Fruit fly (Drosophila melanogaster): ENCODE measurements around the gene Ero1L.
A peak's percentile ranks its signal among the peaks of the same experiment; 100 is the strongest.

The Ero1L gene

dm6 chr3L:4169957-4170651, at the start of gene Ero1L:
TSS of gene Ero1L (plus strand) at chr3L:4170404.
- TF ChIP-seq CG8478 (optimal IDR thresholded peaks at IDR 0.05) (no peak), CTCF (optimal IDR thresholded peaks at IDR 0.05) (peak in 1 of 2 experiments; percentile 15)

- TF ChIP-seq CG8478 (optimal IDR thresholded peaks at IDR 0.05) = no peak
- no peak for TF ChIP-seq CTCF (optimal IDR thresholded peaks at IDR 0.05)
These were observed 48.6 kb upstream of the Ero1L start for dm6 chr3L:4121589-4121988.

- TF ChIP-seq CG8478 (optimal IDR thresholded peaks at IDR 0.05) = no peak
- TF ChIP-seq CTCF (optimal IDR thresholded peaks at IDR 0.05) = no peak
These were observed 47.9 kb upstream of the Ero1L start, which contains the start of gene Chd64 for dm6 chr3L:4122185-4122767. TSS of gene Chd64 (minus strand) at chr3L:4122388.

dm6 chr3L:4125709-4126108, 44.5 kb upstream of the Ero1L start:
- TF ChIP-seq CG8478 (optimal IDR thresholded peaks at IDR 0.05) = no peak
- no peak for TF ChIP-seq CTCF (optimal IDR thresholded peaks at IDR 0.05)

- TF ChIP-seq CTCF (optimal IDR thresholded peaks at IDR 0.05) (no peak), CG8478 (optimal IDR thresholded peaks at IDR 0.05) (no peak)
These were observed 41.6 kb upstream of the Ero1L start for dm6 chr3L:4128579-4128978.

- no peak for TF ChIP-seq CTCF (optimal IDR thresholded peaks at IDR 0.05)
- no peak for TF ChIP-seq CG8478 (optimal IDR thresholded peaks at IDR 0.05)
These were observed 39.5 kb upstream of the Ero1L start for dm6 chr3L:4130743-4131142.

- TF ChIP-seq CG8478 (optimal IDR thresholded peaks at IDR 0.05) (no peak), CTCF (optimal IDR thresholded peaks at IDR 0.05) (no peak)
These were observed 37.6 kb upstream of the Ero1L start for dm6 chr3L:4132585-4132984.

- no peak for TF ChIP-seq CG8478 (optimal IDR thresholded peaks at IDR 0.05)
- peak in 1 of 2 experiments; percentile 18 for TF ChIP-seq CTCF (optimal IDR thresholded peaks at IDR 0.05)
These were observed 36.2 kb upstream of the Ero1L start, which contains the start of gene ens for dm6 chr3L:4133724-4134678. TSS of gene ens (minus strand) at chr3L:4134550.

- TF ChIP-seq CTCF (optimal IDR thresholded peaks at IDR 0.05) (peak in 1 of 2 experiments; percentile 1), CG8478 (optimal IDR thresholded peaks at IDR 0.05) (no peak)
These were observed 34.3 kb upstream of the Ero1L start, which contains the start of gene RfC4 for dm6 chr3L:4135857-4136256. TSS of gene RfC4 (minus strand) at chr3L:4136038.

- TF ChIP-seq CG8478 (optimal IDR thresholded peaks at IDR 0.05) (no peak), CTCF (optimal IDR thresholded peaks at IDR 0.05) (peak in 1 of 2 experiments; percentile 43)
These were observed 31.2 kb upstream of the Ero1L start, which contains the start of the genes Rop and Ras64B for dm6 chr3L:4138804-4139521. TSS of gene Rop (minus strand) at chr3L:4138996. TSS of gene Ras64B (plus strand) at chr3L:4139076.

dm6 chr3L:4141167-4141566, 29.0 kb upstream of the Ero1L start, which contains the start of gene Akh:
TSS of gene Akh (plus strand) at chr3L:4141467.
- no peak for TF ChIP-seq CTCF (optimal IDR thresholded peaks at IDR 0.05)
- no peak for TF ChIP-seq CG8478 (optimal IDR thresholded peaks at IDR 0.05)

- no peak for TF ChIP-seq CG8478 (optimal IDR thresholded peaks at IDR 0.05)
- TF ChIP-seq CTCF (optimal IDR thresholded peaks at IDR 0.05) = no peak
These were observed 28.1 kb upstream of the Ero1L start, which contains the start of gene CG32260 for dm6 chr3L:4142064-4142463. TSS of gene CG32260 (plus strand) at chr3L:4142364.

- TF ChIP-seq CG8478 (optimal IDR thresholded peaks at IDR 0.05) (no peak), CTCF (optimal IDR thresholded peaks at IDR 0.05) (no peak)
These were observed 25.0 kb upstream of the Ero1L start for dm6 chr3L:4145229-4145628.

dm6 chr3L:4148406-4148975, 21.7 kb upstream of the Ero1L start, which contains the start of gene CG1299:
TSS of gene CG1299 (plus strand) at chr3L:4148696.
- TF ChIP-seq CTCF (optimal IDR thresholded peaks at IDR 0.05) (no peak), CG8478 (optimal IDR thresholded peaks at IDR 0.05) (no peak)

Measured in S2 (cell line).